Fruit fly (Drosophila melanogaster) whole organism, embryonic: ENCODE results near the gene Apoltp.

Experiments used
- Blimp-1 ChIP-seq: fragments of 200-800 bp; sonication (Bioruptor generic); optimal IDR thresholded peaks from 3 replicates; lab custom pipeline; 2018; ENCODE audit warnings: missing biosample characterization, missing genetic modification characterization, mild to moderate bottlenecking, moderate library complexity, missing genetic modification reagents
- CG10147 ChIP-seq: fragments of 200-800 bp; sonication (Bioruptor generic); optimal IDR thresholded peaks from 2 replicates; lab custom pipeline; 2019; ENCODE audit warnings: missing biosample characterization, mild to moderate bottlenecking, missing genetic modification characterization, moderate library complexity
- CG11723 ChIP-seq: fragments of 200-800 bp; sonication (Bioruptor generic); optimal IDR thresholded peaks from 2 replicates; lab custom pipeline; 2017; ENCODE audit warnings: missing biosample characterization, mild to moderate bottlenecking, missing genetic modification characterization
- CG12071 ChIP-seq: fragments of 200-800 bp; sonication (Bioruptor generic); optimal IDR thresholded peaks from 3 replicates; lab custom pipeline; 2018; ENCODE audit warnings: missing biosample characterization, mild to moderate bottlenecking, missing genetic modification characterization
- CG14014 ChIP-seq: fragments of 200-800 bp; sonication (Bioruptor generic); IDR thresholded peaks from 2 replicates; pipeline ENCODE4 v1.3.6; 2022; ENCODE audit warnings: missing biosample characterization, missing genetic modification characterization
- CG14710 ChIP-seq: fragments of 200-800 bp; sonication (Bioruptor generic); optimal IDR thresholded peaks from 3 replicates; lab custom pipeline; 2019; ENCODE audit warnings: missing biosample characterization, mild to moderate bottlenecking, missing genetic modification characterization, moderate library complexity
- CG15514 ChIP-seq: fragments of 200-800 bp; sonication (Bioruptor generic); optimal IDR thresholded peaks from 3 replicates; lab custom pipeline; 2017; ENCODE audit warnings: missing biosample characterization, missing genetic modification characterization, mild to moderate bottlenecking, moderate library complexity, missing genetic modification reagents
- CG1603 ChIP-seq: fragments of 200-800 bp; sonication (Bioruptor generic); optimal IDR thresholded peaks from 2 replicates; lab custom pipeline; 2019; ENCODE audit warnings: missing biosample characterization, mild to moderate bottlenecking, missing genetic modification characterization, moderate library complexity
- CG17186 ChIP-seq: fragments of 200-800 bp; sonication (Bioruptor generic); optimal IDR thresholded peaks from 3 replicates; lab custom pipeline; 2017; ENCODE audit warnings: missing biosample characterization, missing genetic modification reagents, missing genetic modification characterization
- CG2875 ChIP-seq: fragments of 200-800 bp; sonication (Bioruptor generic); optimal IDR thresholded peaks from 2 replicates; lab custom pipeline; 2017; ENCODE audit warnings: missing biosample characterization, mild to moderate bottlenecking, missing genetic modification characterization, missing genetic modification reagents
- CG31441 ChIP-seq: fragments of 200-800 bp; sonication (Bioruptor generic); IDR thresholded peaks from 2 replicates; pipeline ENCODE4 v1.3.6; 2022; ENCODE audit warnings: missing biosample characterization, missing genetic modification characterization
- CG7928 ChIP-seq: fragments of 200-800 bp; sonication (Bioruptor generic); optimal IDR thresholded peaks from 2 replicates; lab custom pipeline; 2017; ENCODE audit warnings: missing biosample characterization, mild to moderate bottlenecking, missing genetic modification characterization
- CG9215 ChIP-seq: fragments of 200-800 bp; sonication (Bioruptor generic); IDR thresholded peaks from 2 replicates; pipeline ENCODE4 v1.3.6; 2022; ENCODE audit warnings: missing biosample characterization, missing genetic modification characterization
- CG9817 ChIP-seq: fragments of 200-800 bp; sonication (Bioruptor generic); optimal IDR thresholded peaks from 2 replicates; lab custom pipeline; 2018; ENCODE audit warnings: missing biosample characterization, mild to moderate bottlenecking, missing genetic modification characterization, moderate library complexity
- CTCF ChIP-seq: fragments of 200-800 bp; sonication (Bioruptor generic); optimal IDR thresholded peaks from 2 replicates; lab custom pipeline; 2017; ENCODE audit warnings: missing biosample characterization, mild to moderate bottlenecking, missing genetic modification characterization, moderate library complexity
- Camta ChIP-seq: fragments of 200-800 bp; sonication (Bioruptor generic); optimal IDR thresholded peaks from 2 replicates; lab custom pipeline; 2016; ENCODE audit warnings: missing biosample characterization, missing genetic modification characterization
- D19B ChIP-seq: fragments of 200-800 bp; sonication (Bioruptor generic); optimal IDR thresholded peaks from 2 replicates; lab custom pipeline; 2017; ENCODE audit warnings: missing biosample characterization, mild to moderate bottlenecking, missing genetic modification characterization
- Dfd ChIP-seq, 2 experiments: fragments of >200 bp; optimal IDR thresholded peaks; 2 replicates each; lab custom pipeline; 2017; ENCODE audit warnings: missing biosample characterization in 2 of 2, missing genetic modification characterization in 2 of 2
- Dll ChIP-seq: fragments of 200-800 bp; sonication (Bioruptor generic); IDR thresholded peaks from 4 replicates; pipeline ENCODE4 v1.3.6; 2022; ENCODE audit warnings: missing biosample characterization, missing genetic modification characterization; ENCODE audit not compliant: partially characterized antibody
- Eip74EF ChIP-seq, 2 experiments: fragments of 200-800 bp in 1 of 2; fragments of >200 bp in 1 of 2; sonication (Bioruptor generic) in 1 of 2; optimal IDR thresholded peaks; 2 replicates each; lab custom pipeline; 2017 to 2019; ENCODE audit warnings: missing biosample characterization in 2 of 2, missing genetic modification characterization in 2 of 2, mild to moderate bottlenecking in 1 of 2, moderate library complexity in 1 of 2
- Elba2 ChIP-seq: fragments of 200-800 bp; sonication (Bioruptor generic); optimal IDR thresholded peaks from 3 replicates; lab custom pipeline; 2016; ENCODE audit warnings: missing biosample characterization, missing genetic modification characterization
- HHEX ChIP-seq: fragments of 200-800 bp; sonication (Bioruptor generic); optimal IDR thresholded peaks from 3 replicates; lab custom pipeline; 2017; ENCODE audit warnings: missing biosample characterization, mild to moderate bottlenecking, missing genetic modification characterization, missing genetic modification reagents
- Myb ChIP-seq: fragments of 200-800 bp; sonication (Bioruptor generic); optimal IDR thresholded peaks from 2 replicates; lab custom pipeline; 2016; ENCODE audit warnings: missing biosample characterization, missing genetic modification characterization
- NFAT ChIP-seq: fragments of 200-800 bp; sonication (Bioruptor generic); IDR thresholded peaks from 2 replicates; pipeline ENCODE4 v1.3.6; 2022; ENCODE audit warnings: missing biosample characterization, missing genetic modification characterization
- Nf-YB ChIP-seq: fragments of 200-800 bp; sonication (Bioruptor generic); optimal IDR thresholded peaks from 3 replicates; lab custom pipeline; 2019; ENCODE audit warnings: missing biosample characterization, mild to moderate bottlenecking, missing genetic modification characterization, moderate library complexity
- Oaz ChIP-seq: fragments of 200-800 bp; sonication (Bioruptor generic); IDR thresholded peaks from 2 replicates; pipeline ENCODE4 v1.3.6; 2022; ENCODE audit warnings: missing biosample characterization, missing genetic modification characterization
- Opbp ChIP-seq: fragments of 200-800 bp; sonication (Bioruptor generic); IDR thresholded peaks from 3 replicates; pipeline ENCODE4 v1.3.6; 2022; ENCODE audit warnings: missing biosample characterization, missing genetic modification characterization; ENCODE audit not compliant: partially characterized antibody
- Scr ChIP-seq: fragments of 200-800 bp; sonication (Bioruptor generic); IDR thresholded peaks from 2 replicates; pipeline ENCODE4 v1.3.6; 2022; ENCODE audit warnings: missing biosample characterization, missing genetic modification characterization; ENCODE audit not compliant: partially characterized antibody
- Tbp ChIP-seq: fragments of >200 bp; optimal IDR thresholded peaks from 2 replicates; lab custom pipeline; 2018; ENCODE audit warnings: missing biosample characterization, missing genetic modification characterization
- Xrp1 ChIP-seq: fragments of 200-800 bp; sonication (Bioruptor generic); IDR thresholded peaks from 2 replicates; pipeline ENCODE4 v1.3.6; 2022; ENCODE audit warnings: missing biosample characterization, missing genetic modification characterization
- YL-1 ChIP-seq: fragments of 200-800 bp; sonication (Bioruptor generic); optimal IDR thresholded peaks from 3 replicates; lab custom pipeline; 2017; ENCODE audit warnings: missing biosample characterization, mild to moderate bottlenecking, missing genetic modification characterization
- aop ChIP-seq: fragments of 200-800 bp; sonication (Bioruptor generic); IDR thresholded peaks from 2 replicates; pipeline ENCODE4 v1.3.6; 2022; ENCODE audit warnings: missing biosample characterization, missing genetic modification characterization
- bowl ChIP-seq: fragments of 200-800 bp; sonication (Bioruptor generic); IDR thresholded peaks from 2 replicates; pipeline ENCODE4 v1.3.6; 2022; ENCODE audit warnings: missing biosample characterization, missing genetic modification characterization
- bsh ChIP-seq, 2 experiments: fragments of 200-800 bp; sonication (Bioruptor generic); optimal IDR thresholded peaks; 2 replicates each; lab custom pipeline; 2017 to 2018; ENCODE audit warnings: mild to moderate bottlenecking in 2 of 2, missing biosample characterization in 2 of 2, missing genetic modification characterization in 2 of 2, moderate library complexity in 1 of 2
- croc ChIP-seq: fragments of 200-800 bp; sonication (Bioruptor generic); conservative IDR thresholded peaks from 3 replicates; pipeline ENCODE4 v1.3.6; 2022; ENCODE audit warnings: missing biosample characterization, missing genetic modification characterization
- cwo ChIP-seq: fragments of 200-800 bp; sonication (Bioruptor generic); optimal IDR thresholded peaks from 3 replicates; lab custom pipeline; 2017; ENCODE audit warnings: missing biosample characterization, missing genetic modification characterization, mild to moderate bottlenecking, moderate library complexity, missing genetic modification reagents
- dan ChIP-seq: fragments of 200-800 bp; sonication (Bioruptor generic); IDR thresholded peaks from 2 replicates; pipeline ENCODE4 v1.3.6; 2022; ENCODE audit warnings: missing biosample characterization, missing genetic modification characterization
- danr ChIP-seq: fragments of 200-800 bp; sonication (Bioruptor generic); IDR thresholded peaks from 2 replicates; pipeline ENCODE4 v1.3.6; 2022; ENCODE audit warnings: missing biosample characterization, missing genetic modification characterization
- disco-r ChIP-seq: fragments of 200-800 bp; sonication (Bioruptor generic); optimal IDR thresholded peaks from 2 replicates; lab custom pipeline; 2016; ENCODE audit warnings: missing biosample characterization, missing genetic modification characterization
- esg ChIP-seq: fragments of 200-800 bp; sonication (Bioruptor generic); conservative IDR thresholded peaks from 2 replicates; pipeline ENCODE4 v1.3.6; 2022; ENCODE audit warnings: missing biosample characterization, missing genetic modification characterization
- ftz-f1 ChIP-seq: fragments of 200-800 bp; sonication (Bioruptor generic); optimal IDR thresholded peaks from 2 replicates; lab custom pipeline; 2016; ENCODE audit warnings: missing biosample characterization, missing genetic modification characterization
- gce ChIP-seq: fragments of 200-800 bp; sonication (Bioruptor generic); IDR thresholded peaks from 3 replicates; pipeline ENCODE4 v1.3.6; 2022; ENCODE audit warnings: missing biosample characterization, missing genetic modification characterization
- klu ChIP-seq: fragments of 200-800 bp; sonication (Bioruptor generic); IDR thresholded peaks from 2 replicates; pipeline ENCODE4 v1.3.6; 2022; ENCODE audit warnings: missing biosample characterization, missing genetic modification characterization
- pros ChIP-seq: fragments of 200-800 bp; sonication (Bioruptor generic); optimal IDR thresholded peaks from 3 replicates; lab custom pipeline; 2019; ENCODE audit warnings: missing biosample characterization, mild to moderate bottlenecking, missing genetic modification characterization, moderate library complexity
- repo ChIP-seq: fragments of 200-800 bp; sonication (Bioruptor generic); optimal IDR thresholded peaks from 2 replicates; lab custom pipeline; 2016; ENCODE audit warnings: missing biosample characterization, missing genetic modification characterization
- rib ChIP-seq: fragments of 200-800 bp; sonication (Bioruptor generic); IDR thresholded peaks from 2 replicates; pipeline ENCODE4 v1.3.6; 2022; ENCODE audit warnings: missing biosample characterization, missing genetic modification characterization
- slou ChIP-seq: fragments of 200-800 bp; sonication (Bioruptor generic); optimal IDR thresholded peaks from 3 replicates; lab custom pipeline; 2016; ENCODE audit warnings: missing biosample characterization, missing genetic modification characterization
- tna ChIP-seq: fragments of 200-800 bp; sonication (Bioruptor generic); IDR thresholded peaks from 2 replicates; pipeline ENCODE4 v1.3.6; 2022; ENCODE audit warnings: missing biosample characterization, missing genetic modification characterization; ENCODE audit not compliant: partially characterized antibody
- tup ChIP-seq: fragments of 200-800 bp; sonication (Bioruptor generic); optimal IDR thresholded peaks from 2 replicates; lab custom pipeline; 2016; ENCODE audit warnings: missing biosample characterization, mild to moderate bottlenecking, missing genetic modification characterization, moderate library complexity
- usp ChIP-seq: fragments of >200 bp; optimal IDR thresholded peaks from 2 replicates; lab custom pipeline; 2017; ENCODE audit warnings: missing biosample characterization, missing genetic modification characterization
- wek ChIP-seq: fragments of 200-800 bp; sonication (Bioruptor generic); optimal IDR thresholded peaks from 3 replicates; lab custom pipeline; 2018; ENCODE audit warnings: missing biosample characterization, mild to moderate bottlenecking, missing genetic modification characterization, moderate library complexity

Apoltp gene

DNA sequence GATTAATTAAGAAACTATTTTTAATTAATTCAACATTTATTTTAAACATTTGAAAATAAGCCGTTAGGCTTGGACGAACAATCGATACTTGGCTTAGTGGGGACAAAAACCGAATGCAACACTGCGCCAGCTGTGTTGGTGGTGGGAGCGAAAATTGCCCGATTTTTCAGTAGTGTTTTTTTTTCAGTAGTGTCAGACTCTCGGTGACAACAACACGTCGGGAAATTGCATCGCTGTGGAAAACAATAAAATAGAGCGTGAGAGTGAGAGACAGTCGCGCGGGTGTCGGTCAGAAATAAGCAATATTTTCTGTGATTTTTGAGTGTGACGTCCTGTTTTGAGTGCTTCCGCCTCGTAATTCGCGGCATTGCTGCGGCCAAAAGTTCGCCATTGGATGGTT lies 17.3 kb upstream of the Apoltp start (continued):
- TF ChIP-seq Elba2 (no peak), esg (GFP tag; lab: Robert Waterston, UW) (no peak), CG1603 (tag; lab: Kevin White, UChicago) (peak; percentile 87), Nf-YB (peak; percentile 25), D19B (no peak), Myb (GFP tag; lab: Kevin White, UChicago) (peak; percentile 99), bowl (GFP tag; lab: Robert Waterston, UW) (0 out of 2 replicates have a peak, but pooled peaks have one; percentile 13), Tbp (GFP tag; lab: Kevin White, UChicago) (no peak), CG7928 (GFP tag; lab: Kevin White, UChicago) (no peak), Oaz (no peak), usp (GFP tag; lab: Kevin White, UChicago) (no peak), cwo (GFP tag; lab: Kevin White, UChicago) (no peak), CG31441 (GFP tag; lab: Robert Waterston, UW) (no peak), aop (GFP tag; lab: Robert Waterston, UW) (no peak), CG12071 (GFP tag; lab: Kevin White, UChicago) (peak; percentile 22), Dll (GFP tag; lab: Robert Waterston, UW) (peak; percentile 78), repo (GFP tag; lab: Kevin White, UChicago) (peak; percentile 0), Xrp1 (no peak), bsh (GFP tag; optimal IDR thresholded peaks at IDR 0.05; lab: Kevin White, UChicago) (peak in 1 of 2 experiments; percentile 16), disco-r (peak; percentile 55), NFAT (GFP tag; lab: Robert Waterston, UW) (peak; percentile 61; the same call in 1 of the 2 replicates), CG9215 (GFP tag; lab: Robert Waterston, UW) (0 out of 2 replicates have a peak, but pooled peaks have one; percentile 16), CG17186 (no peak), gce (GFP tag; lab: Robert Waterston, UW) (0 out of 3 replicates have a peak, but pooled peaks have one; percentile 36), HHEX (GFP tag; lab: Kevin White, UChicago) (no peak), CG15514 (GFP tag; lab: Kevin White, UChicago) (peak; percentile 76), CG11723 (GFP tag; lab: Kevin White, UChicago) (no peak), Camta (no peak), danr (GFP tag; lab: Robert Waterston, UW) (no peak), Scr (peak; percentile 70), pros (GFP tag; lab: Kevin White, UChicago) (no peak), Dfd (GFP tag; optimal IDR thresholded peaks at IDR 0.05; lab: Kevin White, UChicago) (no peak), slou (GFP tag; lab: Kevin White, UChicago) (no peak), CG14710 (peak; percentile 64), tna (GFP tag; lab: Robert Waterston, UW) (peak; percentile 32; the same call in 1 of the 2 replicates), dan (GFP tag; lab: Robert Waterston, UW) (no peak), Blimp-1 (peak; percentile 21), rib (no peak), ftz-f1 (GFP tag; lab: Kevin White, UChicago) (peak; percentile 46), Eip74EF (GFP tag; optimal IDR thresholded peaks at IDR 0.05; lab: Kevin White, UChicago) (peak in 1 of 2 experiments; percentile 31), CTCF (peak; percentile 52), wek (GFP tag; lab: Kevin White, UChicago) (peak; percentile 39), CG14014 (GFP tag; lab: Robert Waterston, UW) (0 out of 2 replicates have a peak, but pooled peaks have one; percentile 36), tup (GFP tag; lab: Kevin White, UChicago) (no peak), Opbp (GFP tag; lab: Robert Waterston, UW) (peak; percentile 92), CG9817 (tag; lab: Kevin White, UChicago) (peak; percentile 37), YL-1 (GFP tag; lab: Kevin White, UChicago) (peak; percentile 53), CG2875 (peak; percentile 14), klu (GFP tag; lab: Robert Waterston, UW) (no peak), CG10147 (GFP tag; lab: Kevin White, UChicago) (no peak), croc (no peak)
